Fruit fly (Drosophila melanogaster) whole organism, embryonic: ENCODE measurements around the gene CG16723.

Experiments
- Adf1 ChIP-seq: fragments of 200-800 bp; sonication (Bioruptor generic); IDR thresholded peaks from 2 replicates; pipeline ENCODE4 v1.3.6; 2022; ENCODE audit warnings: missing biosample characterization, missing genetic modification characterization
- Atf-2 ChIP-seq: fragments of 200-800 bp; sonication (Bioruptor generic); optimal IDR thresholded peaks from 2 replicates; lab custom pipeline; 2016; ENCODE audit warnings: missing biosample characterization, missing genetic modification characterization
- CG10979 ChIP-seq: fragments of 200-800 bp; sonication (Bioruptor generic); optimal IDR thresholded peaks from 2 replicates; lab custom pipeline; 2018; ENCODE audit warnings: missing biosample characterization, mild to moderate bottlenecking, missing genetic modification characterization, moderate library complexity
- CG11456 ChIP-seq: fragments of 200-800 bp; sonication (Bioruptor generic); IDR thresholded peaks from 3 replicates; pipeline ENCODE4 v1.3.6; 2022; ENCODE audit warnings: missing biosample characterization, missing genetic modification characterization
- CG11560 ChIP-seq: fragments of 200-800 bp; sonication (Bioruptor generic); IDR thresholded peaks from 3 replicates; pipeline ENCODE4 v1.3.6; 2022; ENCODE audit warnings: missing biosample characterization, missing genetic modification characterization
- CG12391 ChIP-seq: fragments of 200-800 bp; sonication (Bioruptor generic); optimal IDR thresholded peaks from 3 replicates; lab custom pipeline; 2018; ENCODE audit warnings: missing biosample characterization, mild to moderate bottlenecking, missing genetic modification characterization, moderate library complexity
- CG13424 ChIP-seq: fragments of 200-800 bp; sonication (Bioruptor generic); optimal IDR thresholded peaks from 2 replicates; lab custom pipeline; 2019; ENCODE audit warnings: missing biosample characterization, mild to moderate bottlenecking, missing genetic modification characterization, moderate library complexity
- CG15269 ChIP-seq: fragments of 200-800 bp; sonication (Bioruptor generic); optimal IDR thresholded peaks from 2 replicates; lab custom pipeline; 2018; ENCODE audit warnings: missing biosample characterization, mild to moderate bottlenecking, missing genetic modification characterization, moderate library complexity
- CG15601 ChIP-seq: fragments of 200-800 bp; sonication (Bioruptor generic); optimal IDR thresholded peaks from 3 replicates; lab custom pipeline; 2019; ENCODE audit warnings: missing biosample characterization, mild to moderate bottlenecking, missing genetic modification characterization, moderate library complexity
- CG17359 ChIP-seq: fragments of 200-800 bp; sonication (Bioruptor generic); optimal IDR thresholded peaks from 3 replicates; lab custom pipeline; 2018; ENCODE audit warnings: missing biosample characterization, mild to moderate bottlenecking, missing genetic modification characterization, moderate library complexity
- CG17802 ChIP-seq: fragments of 200-800 bp; sonication (Bioruptor generic); optimal IDR thresholded peaks from 2 replicates; lab custom pipeline; 2018; ENCODE audit warnings: missing biosample characterization, mild to moderate bottlenecking, missing genetic modification characterization, moderate library complexity
- CG18619 ChIP-seq: fragments of 200-800 bp; sonication (Bioruptor generic); optimal IDR thresholded peaks from 3 replicates; lab custom pipeline; 2017; ENCODE audit warnings: missing biosample characterization, mild to moderate bottlenecking, missing genetic modification characterization
- CG2120 ChIP-seq: fragments of 200-800 bp; sonication (Bioruptor generic); optimal IDR thresholded peaks from 3 replicates; lab custom pipeline; 2016; ENCODE audit warnings: missing biosample characterization, missing genetic modification characterization
- CG2712 ChIP-seq: fragments of 200-800 bp; optimal IDR thresholded peaks from 3 replicates; lab custom pipeline; 2019; ENCODE audit warnings: missing biosample characterization, mild to moderate bottlenecking, missing genetic modification characterization, moderate library complexity
- CG31388 ChIP-seq: fragments of 200-800 bp; sonication (Bioruptor generic); optimal IDR thresholded peaks from 2 replicates; lab custom pipeline; 2016; ENCODE audit warnings: missing biosample characterization, missing genetic modification characterization
- CG4707 ChIP-seq: fragments of 200-800 bp; sonication (Bioruptor generic); optimal IDR thresholded peaks from 2 replicates; lab custom pipeline; 2018; ENCODE audit warnings: missing biosample characterization, mild to moderate bottlenecking, missing genetic modification characterization, moderate library complexity
- CG4730 ChIP-seq: fragments of 200-800 bp; sonication (Bioruptor generic); IDR thresholded peaks from 2 replicates; pipeline ENCODE4 v1.3.6; 2022; ENCODE audit warnings: missing biosample characterization, missing genetic modification characterization
- CG5245 ChIP-seq: fragments of 200-800 bp; sonication (Bioruptor generic); optimal IDR thresholded peaks from 3 replicates; lab custom pipeline; 2016; ENCODE audit warnings: missing biosample characterization, missing genetic modification characterization
- CG6689 ChIP-seq: fragments of 200-800 bp; sonication (Bioruptor generic); IDR thresholded peaks from 2 replicates; pipeline ENCODE4 v1.3.6; 2022; ENCODE audit warnings: missing biosample characterization, missing genetic modification characterization
- CG7556 ChIP-seq: fragments of 200-800 bp; sonication (Bioruptor generic); optimal IDR thresholded peaks from 2 replicates; lab custom pipeline; 2017; ENCODE audit warnings: missing biosample characterization, mild to moderate bottlenecking, missing genetic modification characterization
- CG7745 ChIP-seq: fragments of 200-800 bp; sonication (Bioruptor generic); optimal IDR thresholded peaks from 2 replicates; lab custom pipeline; 2018; ENCODE audit warnings: missing biosample characterization, mild to moderate bottlenecking, missing genetic modification characterization, moderate library complexity
- CG7928 ChIP-seq: fragments of 200-800 bp; sonication (Bioruptor generic); optimal IDR thresholded peaks from 2 replicates; lab custom pipeline; 2017; ENCODE audit warnings: missing biosample characterization, mild to moderate bottlenecking, missing genetic modification characterization
- CTCF ChIP-seq: fragments of 200-800 bp; sonication (Bioruptor generic); optimal IDR thresholded peaks from 2 replicates; lab custom pipeline; 2017; ENCODE audit warnings: missing biosample characterization, mild to moderate bottlenecking, missing genetic modification characterization, moderate library complexity
- Deaf1 ChIP-seq: fragments of 200-800 bp; optimal IDR thresholded peaks from 3 replicates; lab custom pipeline; 2019; ENCODE audit warnings: missing biosample characterization, mild to moderate bottlenecking, missing genetic modification characterization, moderate library complexity
- Ets97D ChIP-seq: fragments of 200-800 bp; sonication (Bioruptor generic); optimal IDR thresholded peaks from 3 replicates; lab custom pipeline; 2016; ENCODE audit warnings: missing biosample characterization, missing genetic modification characterization
- H15 ChIP-seq: fragments of 200-800 bp; sonication (Bioruptor generic); IDR thresholded peaks from 3 replicates; pipeline ENCODE4 v1.3.6; 2022; ENCODE audit warnings: missing biosample characterization, missing genetic modification characterization
- HHEX ChIP-seq: fragments of 200-800 bp; sonication (Bioruptor generic); optimal IDR thresholded peaks from 3 replicates; lab custom pipeline; 2017; ENCODE audit warnings: missing biosample characterization, mild to moderate bottlenecking, missing genetic modification characterization, missing genetic modification reagents
- Hand ChIP-seq: fragments of 200-800 bp; sonication (Bioruptor generic); optimal IDR thresholded peaks from 2 replicates; lab custom pipeline; 2017; ENCODE audit warnings: mild to moderate bottlenecking, missing biosample characterization, missing genetic modification reagents, missing genetic modification characterization
- Hr39 ChIP-seq: fragments of >200 bp; optimal IDR thresholded peaks from 2 replicates; lab custom pipeline; 2017
- Hr51 ChIP-seq, 2 experiments: fragments of 200-800 bp; sonication (Bioruptor generic); optimal IDR thresholded peaks; 2 replicates in 1 of 2; 3 replicates in 1 of 2; lab custom pipeline; 2016 to 2018; ENCODE audit warnings: missing biosample characterization in 2 of 2, missing genetic modification characterization in 2 of 2, mild to moderate bottlenecking in 1 of 2, moderate library complexity in 1 of 2
- Lhr ChIP-seq: fragments of 200-800 bp; sonication (Bioruptor generic); optimal IDR thresholded peaks from 3 replicates; lab custom pipeline; 2017; ENCODE audit warnings: mild to moderate bottlenecking, missing biosample characterization, missing genetic modification reagents, missing genetic modification characterization
- Pdp1 ChIP-seq, 2 experiments: fragments of 200-800 bp; sonication (Bioruptor generic); optimal IDR thresholded peaks; 3 replicates each; lab custom pipeline; 2016; ENCODE audit warnings: missing biosample characterization in 2 of 2, missing genetic modification characterization in 2 of 2, mild to moderate bottlenecking in 1 of 2, moderate library complexity in 1 of 2
- Ravus ChIP-seq: fragments of 200-800 bp; sonication (Bioruptor generic); IDR thresholded peaks from 2 replicates; pipeline ENCODE4 v1.3.6; 2022; ENCODE audit warnings: missing biosample characterization, missing genetic modification characterization
- Sry-β ChIP-seq: fragments of 200-800 bp; sonication (Bioruptor generic); optimal IDR thresholded peaks from 2 replicates; lab custom pipeline; 2018; ENCODE audit warnings: missing biosample characterization, mild to moderate bottlenecking, missing genetic modification characterization, moderate library complexity
- Stat92E ChIP-seq, 3 experiments: fragments of >200 bp in 2 of 3; fragments of 200-800 bp in 1 of 3; sonication (Bioruptor generic) in 1 of 3; optimal IDR thresholded peaks; 2 replicates each; lab custom pipeline; 2017 to 2019; ENCODE audit warnings: missing biosample characterization in 3 of 3, missing genetic modification characterization in 3 of 3, mild to moderate bottlenecking in 1 of 3, moderate library complexity in 1 of 3
- caup ChIP-seq: fragments of 200-800 bp; sonication (Bioruptor generic); optimal IDR thresholded peaks from 3 replicates; lab custom pipeline; 2017; ENCODE audit warnings: missing biosample characterization, mild to moderate bottlenecking, missing genetic modification characterization, moderate library complexity; ENCODE audit not compliant: severe bottlenecking
- ci ChIP-seq: fragments of 200-800 bp; sonication (Bioruptor generic); IDR thresholded peaks from 3 replicates; pipeline ENCODE4 v1.3.6; 2022; ENCODE audit warnings: missing biosample characterization, missing genetic modification characterization
- cwo ChIP-seq: fragments of 200-800 bp; sonication (Bioruptor generic); optimal IDR thresholded peaks from 3 replicates; lab custom pipeline; 2017; ENCODE audit warnings: missing biosample characterization, missing genetic modification characterization, mild to moderate bottlenecking, moderate library complexity, missing genetic modification reagents
- hbn ChIP-seq: fragments of 200-800 bp; sonication (Bioruptor generic); IDR thresholded peaks from 2 replicates; pipeline ENCODE4 v1.3.6; 2022; ENCODE audit warnings: missing biosample characterization, missing genetic modification characterization; ENCODE audit not compliant: partially characterized antibody
- lilli ChIP-seq: fragments of 200-800 bp; sonication (Bioruptor generic); optimal IDR thresholded peaks from 3 replicates; lab custom pipeline; 2016; ENCODE audit warnings: missing biosample characterization, missing genetic modification characterization
- onecut ChIP-seq: fragments of 200-800 bp; sonication (Bioruptor generic); IDR thresholded peaks from 2 replicates; pipeline ENCODE4 v1.3.6; 2022; ENCODE audit warnings: missing biosample characterization, missing genetic modification characterization
- pan ChIP-seq, 4 experiments: fragments of >200 bp in 3 of 4; fragments of 200-800 bp in 1 of 4; sonication (Bioruptor generic) in 1 of 4; optimal IDR thresholded peaks in 3 of 4; IDR thresholded peaks in 1 of 4; 2 replicates each; pipeline versions ENCODE4 v1.3.6 to Lab custom; 2017 to 2022; ENCODE audit warnings: missing biosample characterization in 2 of 4, missing genetic modification characterization in 2 of 4, mixed read lengths in 1 of 4
- prd ChIP-seq, 3 experiments: fragments of >200 bp in 2 of 3; fragments of 200-800 bp in 1 of 3; sonication (Bioruptor generic) in 1 of 3; optimal IDR thresholded peaks in 2 of 3; IDR thresholded peaks in 1 of 3; 2 replicates in 2 of 3; 3 replicates in 1 of 3; pipeline versions ENCODE4 v1.3.6 to Lab custom; 2017 to 2022; ENCODE audit warnings: missing biosample characterization in 1 of 3, missing genetic modification characterization in 1 of 3
- run ChIP-seq: fragments of 200-800 bp; sonication (Bioruptor generic); optimal IDR thresholded peaks from 3 replicates; lab custom pipeline; 2018; ENCODE audit warnings: missing biosample characterization, mild to moderate bottlenecking, missing genetic modification characterization
- salm ChIP-seq: fragments of 200-800 bp; sonication (Bioruptor generic); optimal IDR thresholded peaks from 2 replicates; lab custom pipeline; 2018; ENCODE audit warnings: missing biosample characterization, mild to moderate bottlenecking, missing genetic modification characterization
- slbo ChIP-seq: fragments of 200-800 bp; sonication (Bioruptor generic); IDR thresholded peaks from 2 replicates; pipeline ENCODE4 v1.3.6; 2022; ENCODE audit warnings: missing biosample characterization, missing genetic modification characterization
- zen2 ChIP-seq: fragments of 200-800 bp; sonication (Bioruptor generic); IDR thresholded peaks from 3 replicates; pipeline ENCODE4 v1.3.6; 2022; ENCODE audit warnings: missing biosample characterization, missing genetic modification characterization; ENCODE audit not compliant: partially characterized antibody

The CG16723 gene

dm6 chr3R:23622961-23623360, 26.9 kb upstream of the CG16723 start:
- TF ChIP-seq CTCF (GFP tag; lab: Kevin White, UChicago) (peak; percentile 76), zen2 (no peak), CG7928 (GFP tag; lab: Kevin White, UChicago) (no peak)
- TF ChIP-seq, all 482 proteins: peak for 1

- TF ChIP-seq Adf1 (GFP tag; lab: Robert Waterston, UW) (no peak), Ravus (GFP tag; lab: Robert Waterston, UW) (0 out of 2 replicates have a peak, but pooled peaks have one; percentile 8), CG7556 (peak; percentile 47), H15 (GFP tag; lab: Robert Waterston, UW) (no peak), Hr51 (GFP tag; optimal IDR thresholded peaks at IDR 0.05; lab: Kevin White, UChicago) (peak in 1 of 2 experiments; percentile 44), Pdp1 (GFP tag; optimal IDR thresholded peaks at IDR 0.05; lab: Kevin White, UChicago) (no peak), CG11456 (GFP tag; lab: Robert Waterston, UW) (no peak), CG18619 (GFP tag; lab: Kevin White, UChicago) (no peak), Ets97D (no peak), prd (optimal IDR thresholded peaks at IDR 0.05; lab: Kevin White, UChicago) (no peak), prd (GFP tag; IDR thresholded peaks at IDR 0.05; lab: Robert Waterston, UW) (peak; percentile 53; the same call in 1 of the 3 replicates), slbo (GFP tag; lab: Robert Waterston, UW) (peak; percentile 71), CG31388 (GFP tag; lab: Kevin White, UChicago) (no peak), CG4730 (GFP tag; lab: Robert Waterston, UW) (no peak), CG4707 (no peak), lilli (GFP tag; lab: Kevin White, UChicago) (peak; percentile 25), caup (GFP tag; lab: Kevin White, UChicago) (peak; percentile 11), CG17359 (peak; percentile 13), CG5245 (GFP tag; lab: Kevin White, UChicago) (no peak), Atf-2 (GFP tag; lab: Kevin White, UChicago) (no peak), CG15269 (tag; lab: Kevin White, UChicago) (peak; percentile 41), CG15601 (tag; lab: Kevin White, UChicago) (no peak), cwo (GFP tag; lab: Kevin White, UChicago) (peak; percentile 28), CG2120 (GFP tag; lab: Kevin White, UChicago) (peak; percentile 56), run (tag; lab: Kevin White, UChicago) (no peak), Sry-β (GFP tag; lab: Kevin White, UChicago) (no peak), Hand (peak; percentile 24), HHEX (GFP tag; lab: Kevin White, UChicago) (peak; percentile 15), CG12391 (tag; lab: Kevin White, UChicago) (no peak), ci (GFP tag; lab: Robert Waterston, UW) (0 out of 3 replicates have a peak, but pooled peaks have one; percentile 28), Lhr (no peak), hbn (GFP tag; lab: Robert Waterston, UW) (no peak), onecut (GFP tag; lab: Robert Waterston, UW) (no peak), Stat92E (GFP tag; optimal IDR thresholded peaks at IDR 0.05; lab: Kevin White, UChicago) (no peak), Hr39 (lab: Kevin White, UChicago) (no peak), CG17802 (tag; lab: Kevin White, UChicago) (no peak), CG10979 (tag; lab: Kevin White, UChicago) (no peak), CG13424 (tag; lab: Kevin White, UChicago) (peak; percentile 8), pan (optimal IDR thresholded peaks at IDR 0.05; lab: Kevin White, UChicago) (no peak), pan (GFP tag; optimal IDR thresholded peaks at IDR 0.05 in 1 of 2, IDR thresholded peaks at IDR 0.05 in 1 of 2) (peak in 1 of 2 experiments; percentile 72), CG11560 (0 out of 3 replicates have a peak, but pooled peaks have one; percentile 31), Deaf1 (tag; lab: Kevin White, UChicago) (no peak), CG6689 (GFP tag; lab: Robert Waterston, UW) (peak; percentile 24; the same call in 1 of the 2 replicates), CG7745 (tag; lab: Kevin White, UChicago) (no peak), salm (tag; lab: Kevin White, UChicago) (no peak), CG2712 (no peak)
These were observed 16.0 kb upstream of the CG16723 start for dm6 chr3R:23612121-23612520.
